Fruit fly (Drosophila melanogaster): ENCODE measurements around the gene Smr.

The Smr gene

dm6 chrX:12665112-12665795, 77.2 kb downstream of the Smr start (continued):
- peak; percentile 90 for TF ChIP-seq CG18599 (GFP tag; optimal IDR thresholded peaks at IDR 0.05)
- peak; percentile 91 for TF ChIP-seq CG17359 (tag; optimal IDR thresholded peaks at IDR 0.05)
- peak; percentile 94 for TF ChIP-seq ara (GFP tag; IDR thresholded peaks at IDR 0.05)
- peak; percentile 91 for TF ChIP-seq Meics (GFP tag; optimal IDR thresholded peaks at IDR 0.05)
- TF ChIP-seq CG33557 (GFP tag; optimal IDR thresholded peaks at IDR 0.05): peak; percentile 81
- TF ChIP-seq CG12769 (tag; optimal IDR thresholded peaks at IDR 0.05): peak; percentile 91
- peak; percentile 86 for TF ChIP-seq ap (GFP tag; IDR thresholded peaks at IDR 0.05)
- TF ChIP-seq seq (GFP tag; IDR thresholded peaks at IDR 0.05): peak; percentile 91
- peak; percentile 43 for TF ChIP-seq Dip3 (GFP tag; optimal IDR thresholded peaks at IDR 0.05)
- TF ChIP-seq dati (GFP tag; IDR thresholded peaks at IDR 0.05): peak; percentile 82
- TF ChIP-seq CG17361 (GFP tag; IDR thresholded peaks at IDR 0.05): peak; percentile 94
- peak; percentile 78 for TF ChIP-seq gt (GFP tag; IDR thresholded peaks at IDR 0.05)
- no peak for TF ChIP-seq CG14965 (GFP tag; optimal IDR thresholded peaks at IDR 0.05; ENCODE audit: borderline replicate concordance)
- no peak for TF ChIP-seq CG6791 (GFP tag; IDR thresholded peaks at IDR 0.05; ENCODE audit: partially characterized antibody)
- TF ChIP-seq rib (GFP tag; IDR thresholded peaks at IDR 0.05): 0 out of 2 replicates have a peak, but pooled peaks have one; percentile 72
- TF ChIP-seq CG11723 (GFP tag; optimal IDR thresholded peaks at IDR 0.05): peak; percentile 67
- TF ChIP-seq pho (GFP tag; optimal IDR thresholded peaks at IDR 0.05): peak; percentile 3
- TF ChIP-seq Mes4 (GFP tag; optimal IDR thresholded peaks at IDR 0.05): no peak
- TF ChIP-seq lbe (GFP tag; optimal IDR thresholded peaks at IDR 0.05): peak; percentile 82
- TF ChIP-seq CG31365 (tag; optimal IDR thresholded peaks at IDR 0.05): peak; percentile 53
- peak; percentile 80 for TF ChIP-seq Spps (tag; optimal IDR thresholded peaks at IDR 0.05)
- TF ChIP-seq CG17612 (GFP tag; IDR thresholded peaks at IDR 0.05): peak; percentile 85
- TF ChIP-seq ind (GFP tag; optimal IDR thresholded peaks at IDR 0.05): peak; percentile 90
- TF ChIP-seq Nf-YB (GFP tag; optimal IDR thresholded peaks at IDR 0.05): peak; percentile 70
- peak; percentile 73 to 84 for TF ChIP-seq Trl (optimal IDR thresholded peaks at IDR 0.05)
- TF ChIP-seq Trl (GFP tag; optimal IDR thresholded peaks at IDR 0.05): no peak
- peak; percentile 39; the same call in 1 of the 2 replicates for TF ChIP-seq Bgb (GFP tag; IDR thresholded peaks at IDR 0.05; ENCODE audit: partially characterized antibody)
- TF ChIP-seq CG3838 (GFP tag; optimal IDR thresholded peaks at IDR 0.05): peak; percentile 58
- TF ChIP-seq HHEX (GFP tag; optimal IDR thresholded peaks at IDR 0.05): peak; percentile 88
- peak; percentile 44 for TF ChIP-seq run (tag; optimal IDR thresholded peaks at IDR 0.05)
- TF ChIP-seq CG2129 (GFP tag; IDR thresholded peaks at IDR 0.05; ENCODE audit: partially characterized antibody): no peak
- peak; percentile 51; the same call in 2 of the 3 replicates for TF ChIP-seq sr (GFP tag; IDR thresholded peaks at IDR 0.05)
- TF ChIP-seq CG33213 (GFP tag; optimal IDR thresholded peaks at IDR 0.05): peak; percentile 36
- TF ChIP-seq CG9727 (GFP tag; optimal IDR thresholded peaks at IDR 0.05): peak; percentile 92
- peak; percentile 77 for TF ChIP-seq wor (GFP tag; IDR thresholded peaks at IDR 0.05)
- no peak; the same call in 2 of the 3 replicates for TF ChIP-seq jigr1 (GFP tag; IDR thresholded peaks at IDR 0.05)
- TF ChIP-seq disco-r (GFP tag; optimal IDR thresholded peaks at IDR 0.05): peak; percentile 33
- TF ChIP-seq tio (GFP tag; optimal IDR thresholded peaks at IDR 0.05): peak; percentile 90
- TF ChIP-seq sima (GFP tag; optimal IDR thresholded peaks at IDR 0.05): no peak
- peak; percentile 89 for TF ChIP-seq CG7372 (GFP tag; IDR thresholded peaks at IDR 0.05)
- peak; percentile 76 for TF ChIP-seq sens-2 (GFP tag; IDR thresholded peaks at IDR 0.05)
- peak; percentile 93 for TF ChIP-seq CG31441 (GFP tag; IDR thresholded peaks at IDR 0.05)
- TF ChIP-seq B-H2 (GFP tag; optimal IDR thresholded peaks at IDR 0.05): no peak
- TF ChIP-seq ac (GFP tag; optimal IDR thresholded peaks at IDR 0.05): peak; percentile 64
- peak in 1 of 3 experiments; percentile 7 for TF ChIP-seq Stat92E (GFP tag; optimal IDR thresholded peaks at IDR 0.05)
- TF ChIP-seq vnd (GFP tag; IDR thresholded peaks at IDR 0.05; ENCODE audit: partially characterized antibody): no peak
- TF ChIP-seq CG42726 (GFP tag; IDR thresholded peaks at IDR 0.05; ENCODE audit: partially characterized antibody): no peak
- TF ChIP-seq caup (GFP tag; optimal IDR thresholded peaks at IDR 0.05; ENCODE audit: severe bottlenecking): peak; percentile 88
- TF ChIP-seq otp (GFP tag; IDR thresholded peaks at IDR 0.05): peak; percentile 89
